Fruit fly (Drosophila melanogaster) whole organism, embryonic: ENCODE results near the gene Zn72D.

ENCODE experiments used
- Aef1 ChIP-seq: fragments of 200-800 bp; sonication (Bioruptor generic); IDR thresholded peaks from 3 replicates; pipeline ENCODE4 v1.3.6; 2022; ENCODE audit warnings: missing biosample characterization, missing genetic modification characterization
- Atf3 ChIP-seq: fragments of 200-800 bp; sonication (Bioruptor generic); optimal IDR thresholded peaks from 3 replicates; lab custom pipeline; 2016; ENCODE audit warnings: missing biosample characterization, missing genetic modification characterization
- BtbVII ChIP-seq: fragments of 200-800 bp; sonication (Bioruptor generic); optimal IDR thresholded peaks from 3 replicates; lab custom pipeline; 2017; ENCODE audit warnings: missing biosample characterization, mild to moderate bottlenecking, missing genetic modification characterization
- CG11456 ChIP-seq: fragments of 200-800 bp; sonication (Bioruptor generic); IDR thresholded peaks from 3 replicates; pipeline ENCODE4 v1.3.6; 2022; ENCODE audit warnings: missing biosample characterization, missing genetic modification characterization
- CG12391 ChIP-seq: fragments of 200-800 bp; sonication (Bioruptor generic); optimal IDR thresholded peaks from 3 replicates; lab custom pipeline; 2018; ENCODE audit warnings: missing biosample characterization, mild to moderate bottlenecking, missing genetic modification characterization, moderate library complexity
- CG14860 ChIP-seq: fragments of 200-800 bp; sonication (Bioruptor generic); IDR thresholded peaks from 3 replicates; pipeline ENCODE4 v1.3.6; 2022; ENCODE audit warnings: missing biosample characterization, missing genetic modification characterization; ENCODE audit not compliant: partially characterized antibody
- CG1529 ChIP-seq: fragments of 200-800 bp; sonication (Bioruptor generic); optimal IDR thresholded peaks from 3 replicates; lab custom pipeline; 2018; ENCODE audit warnings: missing biosample characterization, missing genetic modification characterization
- CG17186 ChIP-seq: fragments of 200-800 bp; sonication (Bioruptor generic); optimal IDR thresholded peaks from 3 replicates; lab custom pipeline; 2017; ENCODE audit warnings: missing biosample characterization, missing genetic modification reagents, missing genetic modification characterization
- CG2116 ChIP-seq: fragments of 200-800 bp; sonication (Bioruptor generic); optimal IDR thresholded peaks from 3 replicates; lab custom pipeline; 2018; ENCODE audit warnings: missing biosample characterization, mild to moderate bottlenecking, missing genetic modification characterization
- CG2120 ChIP-seq: fragments of 200-800 bp; sonication (Bioruptor generic); optimal IDR thresholded peaks from 3 replicates; lab custom pipeline; 2016; ENCODE audit warnings: missing biosample characterization, missing genetic modification characterization
- CG2129 ChIP-seq: fragments of 200-800 bp; sonication (Bioruptor generic); IDR thresholded peaks from 2 replicates; pipeline ENCODE4 v1.3.6; 2022; ENCODE audit warnings: missing biosample characterization, missing genetic modification characterization; ENCODE audit not compliant: partially characterized antibody
- CG2202 ChIP-seq: fragments of 200-800 bp; sonication (Bioruptor generic); optimal IDR thresholded peaks from 2 replicates; lab custom pipeline; 2018; ENCODE audit warnings: missing biosample characterization, mild to moderate bottlenecking, missing genetic modification characterization
- CG2678 ChIP-seq: fragments of 200-800 bp; sonication (Bioruptor generic); optimal IDR thresholded peaks from 3 replicates; lab custom pipeline; 2019; ENCODE audit warnings: missing biosample characterization, mild to moderate bottlenecking, missing genetic modification characterization, moderate library complexity
- CG33213 ChIP-seq: fragments of 200-800 bp; sonication (Bioruptor generic); optimal IDR thresholded peaks from 3 replicates; lab custom pipeline; 2016; ENCODE audit warnings: missing biosample characterization, missing genetic modification characterization
- CG3407 ChIP-seq: fragments of 200-800 bp; sonication (Bioruptor generic); optimal IDR thresholded peaks from 2 replicates; lab custom pipeline; 2018; ENCODE audit warnings: missing biosample characterization, mild to moderate bottlenecking, missing genetic modification characterization
- CG5953 ChIP-seq: fragments of 200-800 bp; sonication (Bioruptor generic); IDR thresholded peaks from 2 replicates; pipeline ENCODE4 v1.3.6; 2022; ENCODE audit warnings: missing biosample characterization, missing genetic modification characterization
- CG7357 ChIP-seq: fragments of 200-800 bp; sonication (Bioruptor generic); IDR thresholded peaks from 3 replicates; pipeline ENCODE4 v1.3.6; 2022; ENCODE audit warnings: missing biosample characterization, missing genetic modification characterization
- CG8924 ChIP-seq: fragments of 200-800 bp; optimal IDR thresholded peaks from 3 replicates; lab custom pipeline; 2019; ENCODE audit warnings: missing biosample characterization, mild to moderate bottlenecking, missing genetic modification characterization, moderate library complexity
- CG8944 ChIP-seq: fragments of 200-800 bp; sonication (Bioruptor generic); optimal IDR thresholded peaks from 3 replicates; lab custom pipeline; 2016; ENCODE audit warnings: missing biosample characterization, missing genetic modification characterization
- Doc3 ChIP-seq: fragments of 200-800 bp; sonication (Bioruptor generic); IDR thresholded peaks from 3 replicates; pipeline ENCODE4 v1.3.6; 2022; ENCODE audit warnings: missing biosample characterization, missing genetic modification characterization; ENCODE audit not compliant: partially characterized antibody
- Drgx ChIP-seq: fragments of 200-800 bp; sonication (Bioruptor generic); IDR thresholded peaks from 2 replicates; pipeline ENCODE4 v1.3.6; 2022; ENCODE audit warnings: missing biosample characterization, missing genetic modification characterization
- Ets97D ChIP-seq: fragments of 200-800 bp; sonication (Bioruptor generic); optimal IDR thresholded peaks from 3 replicates; lab custom pipeline; 2016; ENCODE audit warnings: missing biosample characterization, missing genetic modification characterization
- Fer1 ChIP-seq: fragments of 200-800 bp; sonication (Bioruptor generic); optimal IDR thresholded peaks from 2 replicates; lab custom pipeline; 2017; ENCODE audit warnings: missing biosample characterization, mild to moderate bottlenecking, missing genetic modification characterization
- Fer2 ChIP-seq: fragments of 200-800 bp; sonication (Bioruptor generic); optimal IDR thresholded peaks from 2 replicates; lab custom pipeline; 2018; ENCODE audit warnings: missing biosample characterization, mild to moderate bottlenecking, missing genetic modification characterization, moderate library complexity
- Fer3 ChIP-seq: fragments of 200-800 bp; sonication (Bioruptor generic); optimal IDR thresholded peaks from 2 replicates; lab custom pipeline; 2018; ENCODE audit warnings: missing biosample characterization, mild to moderate bottlenecking, missing genetic modification characterization, moderate library complexity
- HLH3B ChIP-seq: fragments of 200-800 bp; sonication (Bioruptor generic); IDR thresholded peaks from 2 replicates; pipeline ENCODE4 v1.3.6; 2022; ENCODE audit warnings: missing biosample characterization, missing genetic modification characterization
- HmgD ChIP-seq: fragments of 200-800 bp; sonication (Bioruptor generic); optimal IDR thresholded peaks from 3 replicates; lab custom pipeline; 2016; ENCODE audit warnings: missing biosample characterization, missing genetic modification characterization
- Hsf ChIP-seq: fragments of 200-800 bp; sonication (Bioruptor generic); optimal IDR thresholded peaks from 3 replicates; lab custom pipeline; 2016; ENCODE audit warnings: missing biosample characterization, missing genetic modification characterization
- Lhr ChIP-seq: fragments of 200-800 bp; sonication (Bioruptor generic); optimal IDR thresholded peaks from 3 replicates; lab custom pipeline; 2017; ENCODE audit warnings: mild to moderate bottlenecking, missing biosample characterization, missing genetic modification reagents, missing genetic modification characterization
- Mrtf ChIP-seq: fragments of 200-800 bp; sonication (Bioruptor generic); IDR thresholded peaks from 3 replicates; pipeline ENCODE4 v1.3.6; 2022; ENCODE audit warnings: missing biosample characterization, missing genetic modification characterization
- NC2α ChIP-seq: fragments of 200-800 bp; sonication (Bioruptor generic); optimal IDR thresholded peaks from 2 replicates; lab custom pipeline; 2016; ENCODE audit warnings: missing biosample characterization, missing genetic modification characterization
- Poxn ChIP-seq: fragments of 200-800 bp; sonication (Bioruptor generic); IDR thresholded peaks from 2 replicates; pipeline ENCODE4 v1.3.6; 2022; ENCODE audit warnings: missing biosample characterization, missing genetic modification characterization
- Ssrp ChIP-seq: fragments of 200-800 bp; sonication (Bioruptor generic); optimal IDR thresholded peaks from 2 replicates; lab custom pipeline; 2018; ENCODE audit warnings: missing biosample characterization, mild to moderate bottlenecking, missing genetic modification characterization, moderate library complexity
- Xbp1 ChIP-seq: fragments of 200-800 bp; sonication (Bioruptor generic); optimal IDR thresholded peaks from 3 replicates; lab custom pipeline; 2016; ENCODE audit warnings: missing biosample characterization, mild to moderate bottlenecking, missing genetic modification characterization
- Xrp1 ChIP-seq: fragments of 200-800 bp; sonication (Bioruptor generic); IDR thresholded peaks from 2 replicates; pipeline ENCODE4 v1.3.6; 2022; ENCODE audit warnings: missing biosample characterization, missing genetic modification characterization
- az2 ChIP-seq: fragments of 200-800 bp; sonication (Bioruptor generic); optimal IDR thresholded peaks from 3 replicates; lab custom pipeline; 2016; ENCODE audit warnings: missing biosample characterization, missing genetic modification characterization
- bab2 ChIP-seq: fragments of 200-800 bp; sonication (Bioruptor generic); optimal IDR thresholded peaks from 2 replicates; lab custom pipeline; 2016; ENCODE audit warnings: missing biosample characterization, missing genetic modification characterization
- bigmax ChIP-seq: fragments of 200-800 bp; sonication (Bioruptor generic); optimal IDR thresholded peaks from 2 replicates; lab custom pipeline; 2018; ENCODE audit warnings: missing biosample characterization, mild to moderate bottlenecking, missing genetic modification characterization
- bowl ChIP-seq: fragments of 200-800 bp; sonication (Bioruptor generic); IDR thresholded peaks from 2 replicates; pipeline ENCODE4 v1.3.6; 2022; ENCODE audit warnings: missing biosample characterization, missing genetic modification characterization
- disco-r ChIP-seq: fragments of 200-800 bp; sonication (Bioruptor generic); optimal IDR thresholded peaks from 2 replicates; lab custom pipeline; 2016; ENCODE audit warnings: missing biosample characterization, missing genetic modification characterization
- ems ChIP-seq: fragments of 200-800 bp; sonication (Bioruptor generic); optimal IDR thresholded peaks from 3 replicates; lab custom pipeline; 2016; ENCODE audit warnings: missing biosample characterization, missing genetic modification characterization
- ftz-f1 ChIP-seq: fragments of 200-800 bp; sonication (Bioruptor generic); optimal IDR thresholded peaks from 2 replicates; lab custom pipeline; 2016; ENCODE audit warnings: missing biosample characterization, missing genetic modification characterization
- grn ChIP-seq: fragments of 200-800 bp; sonication (Bioruptor generic); optimal IDR thresholded peaks from 3 replicates; lab custom pipeline; 2017; ENCODE audit warnings: missing biosample characterization, missing genetic modification characterization
- luna ChIP-seq: fragments of 200-800 bp; sonication (Bioruptor generic); optimal IDR thresholded peaks from 2 replicates; lab custom pipeline; 2016; ENCODE audit warnings: missing biosample characterization, missing genetic modification characterization
- odd ChIP-seq: fragments of 200-800 bp; sonication (Bioruptor generic); optimal IDR thresholded peaks from 2 replicates; lab custom pipeline; 2017; ENCODE audit warnings: missing biosample characterization, mild to moderate bottlenecking, missing genetic modification characterization
- pho ChIP-seq: fragments of 200-800 bp; sonication (Bioruptor generic); optimal IDR thresholded peaks from 2 replicates; lab custom pipeline; 2016; ENCODE audit warnings: missing biosample characterization, missing genetic modification characterization
- psq ChIP-seq: fragments of 200-800 bp; sonication (Bioruptor generic); optimal IDR thresholded peaks from 2 replicates; lab custom pipeline; 2017; ENCODE audit warnings: missing biosample characterization, missing genetic modification characterization
- run ChIP-seq: fragments of 200-800 bp; sonication (Bioruptor generic); optimal IDR thresholded peaks from 3 replicates; lab custom pipeline; 2018; ENCODE audit warnings: missing biosample characterization, mild to moderate bottlenecking, missing genetic modification characterization
- salm ChIP-seq: fragments of 200-800 bp; sonication (Bioruptor generic); optimal IDR thresholded peaks from 2 replicates; lab custom pipeline; 2018; ENCODE audit warnings: missing biosample characterization, mild to moderate bottlenecking, missing genetic modification characterization
- tin ChIP-seq: fragments of 200-800 bp; sonication (Bioruptor generic); optimal IDR thresholded peaks from 3 replicates; lab custom pipeline; 2016; ENCODE audit warnings: missing biosample characterization, missing genetic modification characterization
- tio ChIP-seq: fragments of 200-800 bp; sonication (Bioruptor generic); optimal IDR thresholded peaks from 2 replicates; lab custom pipeline; 2017; ENCODE audit warnings: missing biosample characterization, missing genetic modification characterization, inconsistent platforms
- wor ChIP-seq: fragments of 200-800 bp; sonication (Bioruptor generic); IDR thresholded peaks from 2 replicates; pipeline ENCODE4 v1.3.6; 2022; ENCODE audit warnings: missing biosample characterization, missing genetic modification characterization

Zn72D gene

dm6 chr3L:16105528-16105927, 6.9 kb downstream of the Zn72D start, which contains the start of the genes IntS9 and CG43295 (continued):
- TF ChIP-seq Fer2 (tag; lab: Kevin White, UChicago) (no peak), Drgx (peak; percentile 84), psq (GFP tag; lab: Kevin White, UChicago) (peak; percentile 25), Ssrp (tag; lab: Kevin White, UChicago) (peak; percentile 78), Xbp1 (peak; percentile 90), Xrp1 (GFP tag; lab: Robert Waterston, UW) (peak; percentile 92), run (tag; lab: Kevin White, UChicago) (no peak), az2 (GFP tag; lab: Kevin White, UChicago) (peak; percentile 89), grn (GFP tag; lab: Kevin White, UChicago) (no peak), CG2129 (GFP tag; lab: Robert Waterston, UW) (no peak), luna (GFP tag; lab: Kevin White, UChicago) (no peak), ems (GFP tag; lab: Kevin White, UChicago) (peak; percentile 79), Ets97D (GFP tag; lab: Kevin White, UChicago) (peak; percentile 71), CG5953 (GFP tag; lab: Robert Waterston, UW) (peak; percentile 72), CG2120 (GFP tag; lab: Kevin White, UChicago) (peak; percentile 90), salm (tag; lab: Kevin White, UChicago) (no peak), odd (GFP tag; lab: Kevin White, UChicago) (no peak), CG2116 (GFP tag; lab: Kevin White, UChicago) (peak; percentile 67), Hsf (peak; percentile 91), disco-r (GFP tag; lab: Kevin White, UChicago) (peak; percentile 46), Fer1 (GFP tag; lab: Kevin White, UChicago) (no peak), Aef1 (peak; percentile 82), HLH3B (GFP tag; lab: Robert Waterston, UW) (peak; percentile 86), NC2α (peak; percentile 79), CG17186 (GFP tag; lab: Kevin White, UChicago) (peak; percentile 54), tio (GFP tag; lab: Kevin White, UChicago) (peak; percentile 77), Atf3 (peak; percentile 79), CG3407 (no peak), Mrtf (GFP tag; lab: Robert Waterston, UW) (peak; percentile 61; the same call in 2 of the 3 replicates), tin (GFP tag; lab: Kevin White, UChicago) (peak; percentile 90), Fer3 (tag; lab: Kevin White, UChicago) (peak; percentile 74), Doc3 (no peak; the same call in 2 of the 3 replicates), Poxn (GFP tag; lab: Robert Waterston, UW) (0 out of 2 replicates have a peak, but pooled peaks have one; percentile 8), bab2 (GFP tag; lab: Kevin White, UChicago) (peak; percentile 86), CG2678 (tag; lab: Kevin White, UChicago) (no peak), CG12391 (tag; lab: Kevin White, UChicago) (peak; percentile 87), CG8944 (GFP tag; lab: Kevin White, UChicago) (peak; percentile 86), pho (peak; percentile 80), CG11456 (peak; percentile 80), bigmax (no peak), Lhr (GFP tag; lab: Kevin White, UChicago) (peak; percentile 48), HmgD (GFP tag; lab: Kevin White, UChicago) (peak; percentile 39), wor (GFP tag; lab: Robert Waterston, UW) (peak; percentile 69), CG8924 (no peak), BtbVII (GFP tag; lab: Kevin White, UChicago) (no peak), bowl (GFP tag; lab: Robert Waterston, UW) (peak; percentile 36; the same call in 1 of the 2 replicates), ftz-f1 (GFP tag; lab: Kevin White, UChicago) (no peak), CG33213 (GFP tag; lab: Kevin White, UChicago) (peak; percentile 77), CG1529 (GFP tag; lab: Kevin White, UChicago) (no peak), CG7357 (GFP tag; lab: Robert Waterston, UW) (peak; percentile 69; the same call in 2 of the 3 replicates), CG14860 (GFP tag; lab: Robert Waterston, UW) (no peak), CG2202 (tag; lab: Kevin White, UChicago) (peak; percentile 55)
